Worm (Caenorhabditis elegans) whole organism, L3 larva: Measurements from ENCODE around the gene nep-22.

ENCODE experiments used
- R02D3.7 ChIP-seq: fragments of 150-350 bp; optimal IDR thresholded peaks from 2 replicates; lab custom pipeline; 2014; ENCODE audit warnings: missing biosample characterization, missing genetic modification characterization
- ceh-28 ChIP-seq: fragments of 150-350 bp; optimal IDR thresholded peaks from 2 replicates; lab custom pipeline; 2014; ENCODE audit warnings: missing biosample characterization, missing genetic modification reagents, missing genetic modification characterization
- ceh-82 ChIP-seq: fragments of 150-350 bp; optimal IDR thresholded peaks from 2 replicates; lab custom pipeline; 2014; ENCODE audit warnings: missing biosample characterization, missing genetic modification characterization
- ceh-9 ChIP-seq: sonication (generic microtip); optimal IDR thresholded peaks from 2 replicates; lab custom pipeline; 2018; ENCODE audit warnings: missing biosample characterization, missing genetic modification characterization
- egl-5 ChIP-seq: fragments of 150-350 bp; optimal IDR thresholded peaks from 2 replicates; lab custom pipeline; 2017; ENCODE audit warnings: missing biosample characterization, missing genetic modification reagents, missing genetic modification characterization, inconsistent platforms
- elt-1 ChIP-seq: fragments of 150-350 bp; optimal IDR thresholded peaks from 2 replicates; lab custom pipeline; 2014; ENCODE audit warnings: missing biosample characterization, missing genetic modification characterization
- elt-2 ChIP-seq: sonication (generic microtip); optimal IDR thresholded peaks from 2 replicates; lab custom pipeline; 2016; ENCODE audit warnings: missing genetic modification reagents, mild to moderate bottlenecking, missing genetic modification characterization, missing compliant biosample characterization
- eor-1 ChIP-seq, 2 experiments: fragments of 150-350 bp; optimal IDR thresholded peaks; 2 replicates each; lab custom pipeline; 2014 to 2018; ENCODE audit warnings: missing biosample characterization in 2 of 2, missing genetic modification characterization in 2 of 2
- fkh-10 ChIP-seq: sonication (generic microtip); optimal IDR thresholded peaks from 2 replicates; lab custom pipeline; 2017; ENCODE audit warnings: missing biosample characterization, missing genetic modification reagents, missing genetic modification characterization
- fkh-2 ChIP-seq: fragments of 150-350 bp; optimal IDR thresholded peaks from 2 replicates; lab custom pipeline; 2014; ENCODE audit warnings: missing biosample characterization, missing genetic modification reagents, missing genetic modification characterization
- fos-1 ChIP-seq: fragments of 150-350 bp; optimal IDR thresholded peaks from 2 replicates; lab custom pipeline; 2014; ENCODE audit warnings: missing biosample characterization, missing genetic modification characterization
- hmg-11 ChIP-seq: sonication (generic microtip); optimal IDR thresholded peaks from 2 replicates; lab custom pipeline; 2016; ENCODE audit warnings: missing genetic modification characterization, missing compliant biosample characterization
- lin-39 ChIP-seq: fragments of 150-350 bp; optimal IDR thresholded peaks from 2 replicates; lab custom pipeline; 2018; ENCODE audit warnings: missing biosample characterization, missing genetic modification reagents, missing genetic modification characterization
- lsy-12 ChIP-seq: sonication (generic microtip); optimal IDR thresholded peaks from 2 replicates; lab custom pipeline; 2016; ENCODE audit warnings: mild to moderate bottlenecking, missing genetic modification characterization, missing compliant biosample characterization
- mdl-1 ChIP-seq: fragments of 150-350 bp; optimal IDR thresholded peaks from 2 replicates; lab custom pipeline; 2014; ENCODE audit warnings: missing biosample characterization, missing genetic modification characterization
- mml-1 ChIP-seq: fragments of 150-350 bp; sonication (generic microtip); optimal IDR thresholded peaks from 3 replicates; lab custom pipeline; 2014; ENCODE audit warnings: missing biosample characterization, missing genetic modification characterization
- nfya-1 ChIP-seq: sonication (generic microtip); optimal IDR thresholded peaks from 2 replicates; lab custom pipeline; 2017; ENCODE audit warnings: missing genetic modification characterization, mild to moderate bottlenecking, missing compliant biosample characterization, antibody characterized with exemption, moderate library complexity; ENCODE audit not compliant: insufficient read depth
- nhr-11 ChIP-seq: fragments of 150-350 bp; optimal IDR thresholded peaks from 2 replicates; lab custom pipeline; 2014; ENCODE audit warnings: missing biosample characterization, missing genetic modification characterization
- nhr-12 ChIP-seq: fragments of 150-350 bp; optimal IDR thresholded peaks from 2 replicates; lab custom pipeline; 2014; ENCODE audit warnings: missing biosample characterization, missing genetic modification characterization
- nhr-23 ChIP-seq: fragments of 150-350 bp; optimal IDR thresholded peaks from 2 replicates; lab custom pipeline; 2014; ENCODE audit warnings: missing biosample characterization, missing genetic modification reagents, missing genetic modification characterization
- nhr-237 ChIP-seq: fragments of 150-350 bp; optimal IDR thresholded peaks from 2 replicates; lab custom pipeline; 2014; ENCODE audit warnings: missing biosample characterization, missing genetic modification characterization
- nhr-43 ChIP-seq: sonication (generic microtip); optimal IDR thresholded peaks from 2 replicates; lab custom pipeline; 2016; ENCODE audit warnings: mild to moderate bottlenecking, missing genetic modification characterization, missing compliant biosample characterization; ENCODE audit not compliant: poor library complexity, severe bottlenecking
- nhr-67 ChIP-seq: fragments of 150-350 bp; optimal IDR thresholded peaks from 2 replicates; lab custom pipeline; 2014; ENCODE audit warnings: missing biosample characterization, missing genetic modification characterization
- nhr-77 ChIP-seq: fragments of 150-350 bp; optimal IDR thresholded peaks from 2 replicates; lab custom pipeline; 2014; ENCODE audit warnings: missing biosample characterization, missing genetic modification characterization
- pha-4 ChIP-seq: fragments of 150-350 bp; optimal IDR thresholded peaks from 2 replicates; lab custom pipeline; 2014; ENCODE audit warnings: missing biosample characterization, missing genetic modification reagents, missing genetic modification characterization
- pqm-1 ChIP-seq: fragments of 150-350 bp; optimal IDR thresholded peaks from 2 replicates; lab custom pipeline; 2017; ENCODE audit warnings: missing biosample characterization, missing genetic modification characterization, inconsistent platforms
- sea-2 ChIP-seq: fragments of 150-350 bp; sonication (generic microtip); optimal IDR thresholded peaks from 4 replicates; lab custom pipeline; 2014; ENCODE audit warnings: missing biosample characterization, missing genetic modification reagents, missing genetic modification characterization
- skn-1 ChIP-seq: fragments of 150-350 bp; optimal IDR thresholded peaks from 2 replicates; lab custom pipeline; 2014; ENCODE audit warnings: missing biosample characterization, missing genetic modification characterization
- snpc-4 ChIP-seq: fragments of 150-350 bp; optimal IDR thresholded peaks from 2 replicates; lab custom pipeline; 2014; ENCODE audit warnings: missing biosample characterization, missing genetic modification characterization
- tbx-2 ChIP-seq: sonication (generic microtip); optimal IDR thresholded peaks from 2 replicates; lab custom pipeline; 2016; ENCODE audit warnings: mild to moderate bottlenecking, missing genetic modification characterization, missing compliant biosample characterization
- unc-39 ChIP-seq: sonication (generic microtip); optimal IDR thresholded peaks from 4 replicates; lab custom pipeline; 2017; ENCODE audit warnings: missing biosample characterization, missing genetic modification characterization
- unc-62 ChIP-seq: fragments of 150-350 bp; sonication (generic microtip); optimal IDR thresholded peaks from 4 replicates; lab custom pipeline; 2014; ENCODE audit warnings: missing biosample characterization, missing genetic modification reagents, missing genetic modification characterization
- ztf-4 ChIP-seq: fragments of 150-350 bp; optimal IDR thresholded peaks from 2 replicates; lab custom pipeline; 2014; ENCODE audit warnings: missing biosample characterization, missing genetic modification characterization

The nep-22 gene

ce11 chrX:9069070-9069469, 34.7 kb downstream of the nep-22 start:
- TF ChIP-seq elt-1 (tag; lab: Kevin White, UChicago) (no peak), ceh-82 (no peak), mml-1 (tag; lab: Kevin White, UChicago) (no peak), egl-5 (peak; percentile 75), nhr-77 (tag; lab: Kevin White, UChicago) (no peak)

- TF ChIP-seq skn-1: no peak
- no peak for TF ChIP-seq nhr-11 (tag; lab: Kevin White, UChicago)
- no peak for TF ChIP-seq pqm-1 (tag; lab: Kevin White, UChicago)
- TF ChIP-seq egl-5: no peak
- no peak for TF ChIP-seq tbx-2 (tag; lab: Kevin White, UChicago)
- TF ChIP-seq lin-39: no peak
- TF ChIP-seq eor-1 (tag; optimal IDR thresholded peaks at IDR 0.05; lab: Kevin White, UChicago): no peak
- no peak for TF ChIP-seq hmg-11 (tag; lab: Kevin White, UChicago)
- TF ChIP-seq, all 47 proteins: peak for 0
Observed at ce11 chrX:9074497-9074896, 40.1 kb downstream of the nep-22 start.

- TF ChIP-seq R02D3.7 (tag; lab: Kevin White, UChicago) (no peak), fos-1 (tag; lab: Kevin White, UChicago) (no peak), eor-1 (tag; optimal IDR thresholded peaks at IDR 0.05; lab: Kevin White, UChicago) (no peak), nhr-43 (tag; lab: Kevin White, UChicago) (no peak), ceh-9 (tag; lab: Kevin White, UChicago) (no peak), nhr-77 (tag; lab: Kevin White, UChicago) (no peak)
Observed at ce11 chrX:9076886-9077285, 42.5 kb downstream of the nep-22 start, which contains the start of gene F47E1.1. Gene F47E1.1, plus strand, starts transcription at chrX:9077186.

ce11 chrX:9078149-9078548, 43.8 kb downstream of the nep-22 start:
- TF ChIP-seq R02D3.7 (tag; lab: Kevin White, UChicago) (no peak), fkh-10 (GFP tag; lab: Kevin White, UChicago) (no peak), lin-39 (no peak), nfya-1 (tag; lab: Kevin White, UChicago) (peak; percentile 32), nhr-43 (tag; lab: Kevin White, UChicago) (peak; percentile 61), nhr-237 (tag; lab: Kevin White, UChicago) (no peak), fkh-2 (no peak), lsy-12 (tag; lab: Kevin White, UChicago) (no peak), ceh-28 (tag; lab: Kevin White, UChicago) (no peak), hmg-11 (tag; lab: Kevin White, UChicago) (peak; percentile 46), unc-62 (no peak), elt-2 (tag; lab: Kevin White, UChicago) (peak; percentile 14), pha-4 (peak; percentile 11), mml-1 (tag; lab: Kevin White, UChicago) (no peak), pqm-1 (tag; lab: Kevin White, UChicago) (no peak), tbx-2 (tag; lab: Kevin White, UChicago) (peak; percentile 23)

ce11 chrX:9081212-9081611, 46.9 kb downstream of the nep-22 start:
- no peak for TF ChIP-seq fkh-10 (GFP tag; lab: Kevin White, UChicago)
- TF ChIP-seq nhr-12: no peak
- no peak for TF ChIP-seq ceh-28 (tag; lab: Kevin White, UChicago)
- no peak for TF ChIP-seq nhr-67 (tag; lab: Kevin White, UChicago)
- no peak for TF ChIP-seq nhr-77 (tag; lab: Kevin White, UChicago)
- TF ChIP-seq ztf-4 (tag; lab: Kevin White, UChicago): no peak
- no peak for TF ChIP-seq nhr-43 (tag; lab: Kevin White, UChicago)
- peak; percentile 17 for TF ChIP-seq elt-2 (tag; lab: Kevin White, UChicago)
- peak; percentile 65 for TF ChIP-seq pqm-1 (tag; lab: Kevin White, UChicago)
- TF ChIP-seq elt-1 (tag; lab: Kevin White, UChicago): no peak

ce11 chrX:9082646-9083045, 48.3 kb downstream of the nep-22 start, which contains the start of gene ajm-1:
Gene ajm-1, plus strand, starts transcription at chrX:9082946.
- TF ChIP-seq ceh-82 (no peak), fkh-10 (GFP tag; lab: Kevin White, UChicago) (no peak), sea-2 (GFP tag; lab: Kevin White, UChicago) (no peak), lsy-12 (tag; lab: Kevin White, UChicago) (no peak), snpc-4 (no peak), eor-1 (tag; optimal IDR thresholded peaks at IDR 0.05; lab: Kevin White, UChicago) (no peak), nhr-23 (tag; lab: Kevin White, UChicago) (no peak), ztf-4 (tag; lab: Kevin White, UChicago) (no peak), lin-39 (no peak), unc-39 (no peak), mdl-1 (tag; lab: Kevin White, UChicago) (no peak)
